Worm (Caenorhabditis elegans) whole organism, L1 larva: ENCODE measurements around the gene pqn-83.
A peak's percentile ranks its signal among the peaks of the same experiment; 100 is the strongest.

Experiments
- C16A3.4 ChIP-seq: fragments of 150-350 bp; optimal IDR thresholded peaks from 2 replicates; lab custom pipeline; 2014; ENCODE audit warnings: missing biosample characterization, missing genetic modification characterization
- C34B4.2 ChIP-seq: sonication (generic microtip); optimal IDR thresholded peaks from 2 replicates; lab custom pipeline; 2017; ENCODE audit warnings: mild to moderate bottlenecking, missing genetic modification characterization, missing compliant biosample characterization
- F16B12.6 ChIP-seq: fragments of 150-350 bp; optimal IDR thresholded peaks from 2 replicates; lab custom pipeline; 2014; ENCODE audit warnings: missing biosample characterization, missing genetic modification characterization
- aly-2 ChIP-seq: fragments of 150-350 bp; optimal IDR thresholded peaks from 2 replicates; lab custom pipeline; 2014; ENCODE audit warnings: missing biosample characterization, missing genetic modification characterization
- ama-1 ChIP-seq: fragments of 150-350 bp; optimal IDR thresholded peaks from 2 replicates; lab custom pipeline; 2014
- blmp-1 ChIP-seq: fragments of 150-350 bp; optimal IDR thresholded peaks from 2 replicates; lab custom pipeline; 2014; ENCODE audit warnings: missing biosample characterization, missing genetic modification characterization
- ceh-88 ChIP-seq: fragments of 200-800 bp; sonication (Bioruptor generic); IDR thresholded peaks from 2 replicates; pipeline ENCODE4 v1.3.6; 2022; ENCODE audit warnings: missing genetic modification characterization, missing compliant biosample characterization
- dpl-1 ChIP-seq, 3 experiments: fragments of 150-350 bp in 2 of 3; sonication (generic microtip) in 1 of 3; optimal IDR thresholded peaks; 2 replicates each; lab custom pipeline; 2014 to 2017; ENCODE audit warnings: missing biosample characterization in 3 of 3, missing genetic modification characterization in 3 of 3, missing genetic modification reagents in 3 of 3
- efl-1 ChIP-seq, 4 experiments: fragments of 150-350 bp; optimal IDR thresholded peaks in 3 of 4; peaks in 1 of 4; 1 replicate in 1 of 4; 2 replicates in 3 of 4; lab custom pipeline; 2014; ENCODE audit warnings: missing biosample characterization in 2 of 4, missing genetic modification characterization in 2 of 4, missing genetic modification reagents in 2 of 4
- elt-3 ChIP-seq, 6 experiments: fragments of 150-350 bp in 1 of 6; sonication (generic microtip); optimal IDR thresholded peaks; 2 replicates each; lab custom pipeline; 2017 to 2018; ENCODE audit warnings: missing biosample characterization in 6 of 6, missing genetic modification characterization in 6 of 6, inconsistent platforms in 1 of 6
- ets-5 ChIP-seq: fragments of 200-800 bp; sonication (Bioruptor generic); IDR thresholded peaks from 2 replicates; pipeline ENCODE4 v1.3.6; 2022; ENCODE audit warnings: missing genetic modification characterization, missing compliant biosample characterization
- fkh-10 ChIP-seq: sonication (generic microtip); optimal IDR thresholded peaks from 2 replicates; lab custom pipeline; 2017; ENCODE audit warnings: missing biosample characterization, missing genetic modification reagents, missing genetic modification characterization
- grh-1 ChIP-seq: fragments of 200-800 bp; sonication (Bioruptor generic); IDR thresholded peaks from 2 replicates; pipeline ENCODE4 v1.3.6; 2022; ENCODE audit warnings: missing genetic modification reagents, missing genetic modification characterization, missing compliant biosample characterization
- hlh-4 ChIP-seq: sonication (generic microtip); optimal IDR thresholded peaks from 2 replicates; lab custom pipeline; 2016; ENCODE audit warnings: mild to moderate bottlenecking, missing genetic modification characterization, missing compliant biosample characterization
- hpl-2 ChIP-seq: fragments of 150-350 bp; optimal IDR thresholded peaks from 2 replicates; lab custom pipeline; 2014; ENCODE audit warnings: missing biosample characterization, missing genetic modification reagents, missing genetic modification characterization
- lin-13 ChIP-seq: fragments of 150-350 bp; optimal IDR thresholded peaks from 2 replicates; lab custom pipeline; 2014; ENCODE audit warnings: missing biosample characterization, missing genetic modification reagents, missing genetic modification characterization
- lin-14 ChIP-seq: fragments of 200-800 bp; sonication (Bioruptor generic); optimal IDR thresholded peaks from 2 replicates; lab custom pipeline; 2018; ENCODE audit warnings: mild to moderate bottlenecking, missing genetic modification characterization, moderate library complexity, missing compliant biosample characterization
- lin-35 ChIP-seq, 2 experiments: fragments of 150-350 bp; optimal IDR thresholded peaks; 2 replicates each; lab custom pipeline; 2014; ENCODE audit warnings: missing biosample characterization in 2 of 2, missing genetic modification characterization in 2 of 2, missing genetic modification reagents in 2 of 2
- lin-39 ChIP-seq: fragments of 150-350 bp; optimal IDR thresholded peaks from 2 replicates; lab custom pipeline; 2014; ENCODE audit warnings: missing biosample characterization, missing genetic modification reagents, missing genetic modification characterization
- lsy-2 ChIP-seq, 2 experiments: fragments of 150-350 bp; optimal IDR thresholded peaks; 2 replicates each; lab custom pipeline; 2014; ENCODE audit warnings: missing biosample characterization in 2 of 2, missing genetic modification characterization in 2 of 2
- mab-9 ChIP-seq: fragments of 200-800 bp; sonication (Bioruptor generic); IDR thresholded peaks from 2 replicates; pipeline ENCODE4 v1.3.6; 2022; ENCODE audit warnings: missing genetic modification reagents, missing genetic modification characterization, missing compliant biosample characterization
- mef-2 ChIP-seq: fragments of 150-350 bp; optimal IDR thresholded peaks from 2 replicates; lab custom pipeline; 2014; ENCODE audit warnings: missing biosample characterization, missing genetic modification characterization
- nhr-11 ChIP-seq: fragments of 150-350 bp; optimal IDR thresholded peaks from 2 replicates; lab custom pipeline; 2014; ENCODE audit warnings: missing biosample characterization, missing genetic modification characterization
- nhr-12 ChIP-seq: sonication (generic microtip); optimal IDR thresholded peaks from 2 replicates; lab custom pipeline; 2017; ENCODE audit warnings: missing biosample characterization, missing genetic modification characterization
- nhr-19 ChIP-seq: fragments of 200-800 bp; sonication (Bioruptor generic); conservative IDR thresholded peaks from 2 replicates; pipeline ENCODE4 v1.3.6; 2022; ENCODE audit warnings: missing genetic modification characterization, missing compliant biosample characterization
- nhr-237 ChIP-seq: fragments of 150-350 bp; optimal IDR thresholded peaks from 2 replicates; lab custom pipeline; 2014; ENCODE audit warnings: missing biosample characterization, missing genetic modification characterization
- nhr-28 ChIP-seq: fragments of 150-350 bp; optimal IDR thresholded peaks from 2 replicates; lab custom pipeline; 2014; ENCODE audit warnings: missing biosample characterization, missing genetic modification characterization
- nhr-77 ChIP-seq: fragments of 150-350 bp; optimal IDR thresholded peaks from 2 replicates; lab custom pipeline; 2014; ENCODE audit warnings: missing biosample characterization, missing genetic modification characterization
- nhr-84 ChIP-seq: sonication (generic microtip); optimal IDR thresholded peaks from 2 replicates; lab custom pipeline; 2017; ENCODE audit warnings: missing biosample characterization, missing genetic modification characterization
- nhr-85 ChIP-seq: sonication (generic microtip); peaks from one replicate; lab custom pipeline; 2016; ENCODE audit warnings: missing genetic modification characterization, inconsistent platforms, missing compliant biosample characterization
- pax-3 ChIP-seq: fragments of 200-800 bp; sonication (Bioruptor generic); optimal IDR thresholded peaks from 2 replicates; lab custom pipeline; 2018; ENCODE audit warnings: mild to moderate bottlenecking, missing genetic modification characterization, moderate library complexity, missing compliant biosample characterization
- pqm-1 ChIP-seq: sonication (generic microtip); optimal IDR thresholded peaks from 3 replicates; lab custom pipeline; 2017; ENCODE audit warnings: missing biosample characterization, missing genetic modification characterization
- rnt-1 ChIP-seq: sonication (generic microtip); optimal IDR thresholded peaks from 2 replicates; lab custom pipeline; 2016; ENCODE audit warnings: mild to moderate bottlenecking, missing genetic modification characterization, moderate library complexity, missing compliant biosample characterization
- skn-1 ChIP-seq: fragments of 150-350 bp; optimal IDR thresholded peaks from 2 replicates; lab custom pipeline; 2014; ENCODE audit warnings: missing biosample characterization, missing genetic modification characterization
- snu-23 ChIP-seq: sonication (generic microtip); optimal IDR thresholded peaks from 2 replicates; lab custom pipeline; 2016; ENCODE audit warnings: missing genetic modification characterization, missing compliant biosample characterization
- sptf-1 ChIP-seq: fragments of 150-350 bp; optimal IDR thresholded peaks from 2 replicates; lab custom pipeline; 2014; ENCODE audit warnings: missing biosample characterization, missing genetic modification characterization
- sup-37 ChIP-seq: fragments of 200-800 bp; sonication (Bioruptor generic); optimal IDR thresholded peaks from 2 replicates; lab custom pipeline; 2018; ENCODE audit warnings: mild to moderate bottlenecking, missing genetic modification characterization, missing compliant biosample characterization
- tbx-2 ChIP-seq: sonication (generic microtip); optimal IDR thresholded peaks from 2 replicates; lab custom pipeline; 2016; ENCODE audit warnings: missing genetic modification characterization, missing compliant biosample characterization
- tlp-1 ChIP-seq: fragments of 150-350 bp; optimal IDR thresholded peaks from 2 replicates; lab custom pipeline; 2014; ENCODE audit warnings: missing biosample characterization, missing genetic modification characterization
- unc-130 ChIP-seq: fragments of 150-350 bp; optimal IDR thresholded peaks from 2 replicates; lab custom pipeline; 2017; ENCODE audit warnings: missing biosample characterization, missing genetic modification characterization, inconsistent platforms
- unc-30 ChIP-seq: sonication (generic microtip); optimal IDR thresholded peaks from 2 replicates; lab custom pipeline; 2017; ENCODE audit warnings: missing biosample characterization, missing genetic modification characterization
- vab-15 ChIP-seq: sonication (generic microtip); optimal IDR thresholded peaks from 2 replicates; lab custom pipeline; 2017; ENCODE audit warnings: missing genotype, mild to moderate bottlenecking, missing genetic modification characterization, missing compliant biosample characterization
- zag-1 ChIP-seq: fragments of 150-350 bp; optimal IDR thresholded peaks from 2 replicates; lab custom pipeline; 2014; ENCODE audit warnings: missing biosample characterization, missing genetic modification characterization
- zip-4 ChIP-seq: fragments of 200-800 bp; sonication (Bioruptor generic); optimal IDR thresholded peaks from 2 replicates; lab custom pipeline; 2018; ENCODE audit warnings: mild to moderate bottlenecking, missing genetic modification characterization, moderate library complexity, missing compliant biosample characterization
- ztf-11 ChIP-seq, 2 experiments: sonication (generic microtip); optimal IDR thresholded peaks; 2 replicates each; lab custom pipeline; 2016 to 2017; ENCODE audit warnings: missing genetic modification characterization in 2 of 2, missing biosample characterization in 1 of 2, missing compliant biosample characterization in 1 of 2
- ztf-4 ChIP-seq: fragments of 150-350 bp; optimal IDR thresholded peaks from 2 replicates; lab custom pipeline; 2014; ENCODE audit warnings: missing biosample characterization, missing genetic modification characterization

pqn-83 gene

DNA sequence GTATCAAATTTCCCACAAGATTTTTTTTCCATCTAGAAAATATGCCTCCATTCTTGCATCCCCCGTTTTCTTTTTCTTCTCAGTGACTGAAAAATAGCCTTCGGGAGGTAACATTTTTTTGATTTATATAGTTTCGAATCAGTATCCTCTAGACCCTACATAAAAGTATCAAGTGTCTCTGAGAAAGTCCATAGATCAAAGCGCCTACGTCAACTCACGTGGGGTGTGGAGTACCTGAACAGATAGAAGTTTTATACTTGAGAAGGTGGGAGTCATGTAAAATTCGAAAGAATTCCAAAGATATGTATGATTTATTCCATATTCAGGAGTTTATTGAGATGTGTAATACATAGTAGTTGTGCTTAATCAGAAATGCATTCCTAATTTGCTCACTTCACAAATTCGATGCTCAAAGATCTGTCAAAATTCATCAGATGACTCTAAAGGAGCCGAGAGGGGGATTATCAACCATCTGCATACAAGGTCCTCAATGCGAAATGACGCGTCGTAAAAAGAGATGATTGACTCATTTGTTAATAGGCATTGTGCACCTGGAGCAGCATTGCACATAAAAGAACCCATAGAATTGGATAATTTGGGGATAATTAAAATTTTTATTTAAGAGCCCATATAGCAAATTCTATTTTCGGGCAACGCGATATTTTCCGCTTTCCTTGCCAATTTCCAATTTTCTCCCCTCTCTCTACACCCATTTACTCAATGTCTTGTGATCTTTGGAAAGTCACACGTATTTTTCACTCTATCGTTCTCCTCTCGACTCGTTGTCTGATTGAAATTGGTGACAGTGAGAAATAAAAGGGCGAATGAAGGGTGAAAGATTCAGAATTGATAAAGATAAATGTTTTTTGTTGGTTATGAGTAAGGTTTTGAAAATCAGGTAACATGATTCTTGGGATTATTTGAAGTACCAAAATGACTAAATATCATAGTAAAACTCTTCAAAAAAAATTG, 34.8 kb downstream of the pqn-83 start (continued):
- TF ChIP-seq dpl-1 (GFP tag; optimal IDR thresholded peaks at IDR 0.05; lab: Kevin White, UChicago) (peak in 2 of 3 experiments; percentile 0 to 12), snu-23 (GFP tag; lab: Kevin White, UChicago) (peak; percentile 71), nhr-11 (tag; lab: Kevin White, UChicago) (no peak)
- TF ChIP-seq, all 84 proteins: peak for 26

DNA sequence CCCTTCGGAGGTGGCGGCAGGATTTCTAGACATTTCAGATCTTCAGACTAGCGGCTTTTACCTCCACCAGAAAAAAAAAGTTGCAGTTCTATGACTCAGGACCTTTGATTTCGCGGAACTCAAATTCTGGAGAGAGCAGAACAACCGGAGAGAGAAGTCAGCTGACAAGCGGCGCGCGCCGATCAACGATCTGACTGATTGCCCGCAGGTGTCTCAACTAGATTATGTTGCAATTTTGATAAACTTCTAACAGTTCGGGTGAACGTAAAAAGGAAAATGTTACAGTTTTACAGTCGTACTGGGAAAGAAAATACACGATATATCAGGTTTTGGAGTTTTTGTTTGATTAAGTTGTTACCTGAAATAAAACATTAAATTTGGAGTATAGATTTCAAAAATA, 36.3 kb downstream of the pqn-83 start:
- TF ChIP-seq vab-15 (peak; percentile 38), hpl-2 (GFP tag; lab: Kevin White, UChicago) (no peak), sptf-1 (tag; lab: Kevin White, UChicago) (no peak), skn-1 (tag; lab: Kevin White, UChicago) (peak; percentile 8), rnt-1 (tag; lab: Kevin White, UChicago) (peak; percentile 60), efl-1 (optimal IDR thresholded peaks at IDR 0.05; lab: Kevin White, UChicago) (no peak), efl-1 (GFP tag; optimal IDR thresholded peaks at IDR 0.05 in 1 of 2; lab: Kevin White, UChicago) (peak in 1 of 2 experiments; percentile 93), unc-130 (peak; percentile 15)

DNA sequence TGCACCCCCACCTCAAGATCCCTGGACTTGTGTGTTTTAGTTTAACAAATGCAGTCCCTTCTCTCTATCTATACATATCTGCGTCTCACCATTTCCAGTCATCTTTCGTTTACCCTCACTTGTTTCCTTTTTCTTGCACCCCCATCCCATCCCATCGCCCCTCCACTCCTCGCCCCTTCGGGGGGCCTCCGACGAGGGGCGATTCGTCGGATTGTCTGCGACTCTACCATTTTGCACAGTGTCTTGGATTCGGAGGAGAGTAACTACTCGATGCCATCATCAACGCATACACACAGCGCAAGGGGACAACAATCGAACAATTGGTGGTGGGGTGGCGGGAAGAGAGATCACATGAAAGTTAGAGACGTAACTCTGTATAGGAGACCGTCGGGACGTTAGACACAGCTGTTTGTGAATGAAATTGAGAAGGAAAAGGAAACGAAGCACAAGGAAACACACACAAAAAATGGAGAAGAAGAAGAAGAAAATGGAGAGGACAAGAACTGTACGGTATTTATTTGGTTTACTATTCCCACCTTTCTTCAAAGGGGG, 36.8 kb downstream of the pqn-83 start:
- TF ChIP-seq grh-1 (peak; percentile 48; the same call in 1 of the 2 replicates), mab-9 (GFP tag; lab: Robert Waterston, UW) (peak; percentile 84; the same call in 1 of the 2 replicates), ama-1 (lab: Kevin White, UChicago) (peak; percentile 89), snu-23 (GFP tag; lab: Kevin White, UChicago) (peak; percentile 98), blmp-1 (peak; percentile 71), lin-14 (peak; percentile 99), mef-2 (tag; lab: Kevin White, UChicago) (peak; percentile 91), fkh-10 (peak; percentile 97), nhr-85 (tag; lab: Kevin White, UChicago) (peak; percentile 98), nhr-77 (tag; lab: Kevin White, UChicago) (peak; percentile 96), zip-4 (GFP tag; lab: Kevin White, UChicago) (peak; percentile 79), ets-5 (GFP tag; lab: Robert Waterston, UW) (no peak), C16A3.4 (tag; lab: Kevin White, UChicago) (peak; percentile 92), nhr-12 (tag; lab: Kevin White, UChicago) (no peak), pax-3 (tag; lab: Kevin White, UChicago) (peak; percentile 88), ceh-88 (GFP tag; lab: Robert Waterston, UW) (peak; percentile 81; the same call in 1 of the 2 replicates), tbx-2 (tag; lab: Kevin White, UChicago) (peak; percentile 94), hlh-4 (tag; lab: Kevin White, UChicago) (no peak), ztf-4 (tag; lab: Kevin White, UChicago) (peak; percentile 92), unc-30 (no peak), nhr-28 (peak; percentile 10), aly-2 (peak; percentile 75), lin-39 (tag; lab: Kevin White, UChicago) (peak; percentile 33), lin-35 (GFP tag; optimal IDR thresholded peaks at IDR 0.05; lab: Kevin White, UChicago) (peak; percentile 67 to 85), nhr-84 (tag; lab: Kevin White, UChicago) (no peak), tlp-1 (no peak), nhr-237 (tag; lab: Kevin White, UChicago) (peak; percentile 82), lsy-2 (tag; optimal IDR thresholded peaks at IDR 0.05; lab: Kevin White, UChicago) (peak; percentile 90 to 92), elt-3 (tag; optimal IDR thresholded peaks at IDR 0.05; lab: Kevin White, UChicago) (peak in 1 of 6 experiments; percentile 20), C34B4.2 (no peak), F16B12.6 (tag; lab: Kevin White, UChicago) (peak; percentile 11), nhr-19 (GFP tag; lab: Robert Waterston, UW) (peak; percentile 87), zag-1 (tag; lab: Kevin White, UChicago) (peak; percentile 82), pqm-1 (tag; lab: Kevin White, UChicago) (no peak), sup-37 (peak; percentile 66), lin-13 (GFP tag; lab: Kevin White, UChicago) (peak; percentile 85), unc-130 (peak; percentile 82), ztf-11 (tag; optimal IDR thresholded peaks at IDR 0.05; lab: Kevin White, UChicago) (peak in 1 of 2 experiments; percentile 91), vab-15 (peak; percentile 61)
